Worm (Caenorhabditis elegans): ENCODE results near the gene gars-1.

gars-1 gene

DNA sequence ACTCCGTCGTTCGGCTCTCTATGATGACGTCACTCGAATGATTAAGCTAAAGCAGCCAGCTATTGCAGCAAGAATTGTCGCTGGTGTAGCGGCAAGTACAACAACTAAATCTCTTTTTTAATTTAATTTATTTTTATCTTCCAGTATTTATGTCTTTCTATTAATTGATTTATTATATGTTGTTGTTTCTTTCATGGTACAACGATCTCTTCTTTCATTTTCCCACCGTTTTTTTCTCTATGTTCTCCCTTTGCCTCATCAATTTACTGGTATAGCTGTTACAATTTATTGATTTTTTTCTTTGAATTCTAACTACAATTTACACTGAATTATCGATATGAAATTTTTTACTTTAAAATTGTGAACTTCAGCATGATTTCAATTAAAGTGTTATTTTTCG lies 32.3 kb upstream of the gars-1 start, which contains the start of gene moc-6:
Gene moc-6, plus strand, starts transcription at position 301 of the 400 bp plus-strand sequence.
- TF ChIP-seq C34F6.9 (tag; optimal IDR thresholded peaks at IDR 0.05) (peak; percentile 32), ztf-4 (tag; optimal IDR thresholded peaks at IDR 0.05) (no peak), ama-1 (optimal IDR thresholded peaks at IDR 0.05) (no peak), lsy-2 (tag; optimal IDR thresholded peaks at IDR 0.05) (no peak), zag-1 (tag; optimal IDR thresholded peaks at IDR 0.05) (no peak), nhr-12 (tag; optimal IDR thresholded peaks at IDR 0.05) (no peak)

DNA sequence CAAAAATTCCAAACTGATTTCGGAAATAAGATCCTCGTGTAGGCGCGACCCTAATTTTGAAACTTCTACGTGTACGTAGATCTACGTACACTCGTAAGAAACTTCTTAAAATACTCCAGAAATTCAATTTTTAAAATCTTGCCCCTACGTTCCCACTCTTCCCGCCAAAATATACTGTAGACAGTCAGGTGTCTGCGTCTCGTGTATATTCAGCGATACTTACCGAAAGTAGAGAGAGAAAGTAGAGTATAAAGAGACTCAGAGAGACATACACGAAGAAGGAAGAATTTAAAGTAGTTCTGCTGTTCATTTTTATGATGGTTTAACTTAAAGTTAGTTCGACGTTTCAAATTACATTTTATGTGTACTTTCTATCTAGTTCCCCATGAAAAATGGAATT lies 29.8 kb upstream of the gars-1 start:
- TF ChIP-seq nhr-11 (tag; optimal IDR thresholded peaks at IDR 0.05) (no peak), fos-1 (tag; optimal IDR thresholded peaks at IDR 0.05) (no peak), lsy-2 (tag; optimal IDR thresholded peaks at IDR 0.05) (no peak), ztf-11 (tag; optimal IDR thresholded peaks at IDR 0.05) (no peak)

DNA sequence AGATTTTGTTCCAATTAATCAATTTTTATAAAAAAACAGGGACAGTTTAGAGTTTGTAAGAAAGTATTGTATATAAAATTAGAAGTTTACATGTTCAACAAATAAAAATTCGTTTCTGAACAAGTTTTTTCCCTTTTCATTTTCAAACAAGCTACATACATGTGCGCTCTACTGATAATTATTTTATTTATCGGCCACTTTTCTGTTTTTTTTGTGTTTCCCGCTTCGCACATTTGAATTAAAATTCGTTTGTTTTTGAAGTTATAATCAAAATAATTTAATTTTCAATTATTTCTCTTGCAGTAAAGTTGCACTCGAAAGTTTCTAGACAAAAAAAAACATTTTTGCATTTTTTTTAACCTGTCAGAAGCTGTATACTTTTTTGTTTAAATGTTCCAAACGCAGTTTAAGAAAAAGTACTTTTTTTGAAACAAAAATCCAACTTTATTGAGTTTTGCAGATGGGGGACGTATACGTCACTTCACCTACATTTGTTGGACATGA lies 27.3 kb upstream of the gars-1 start, which contains the start of gene hira-1:
Gene hira-1, plus strand, starts transcription at position 454 of the 504 bp plus-strand sequence.
- TF ChIP-seq mdl-1 (tag; optimal IDR thresholded peaks at IDR 0.05) (no peak), crh-2 (tag; optimal IDR thresholded peaks at IDR 0.05) (peak; percentile 38), unc-55 (GFP tag; optimal IDR thresholded peaks at IDR 0.05) (peak; percentile 70), lin-13 (GFP tag; optimal IDR thresholded peaks at IDR 0.05) (peak; percentile 17), ceh-82 (tag; optimal IDR thresholded peaks at IDR 0.05) (no peak), ztf-4 (tag; optimal IDR thresholded peaks at IDR 0.05) (no peak), gmeb-1 (tag; optimal IDR thresholded peaks at IDR 0.05) (peak; percentile 47), C34F6.9 (tag; optimal IDR thresholded peaks at IDR 0.05) (peak; percentile 78), lsy-2 (tag; optimal IDR thresholded peaks at IDR 0.05) (peak in 1 of 2 experiments; percentile 56), sem-4 (tag; optimal IDR thresholded peaks at IDR 0.05) (peak; percentile 52)

DNA sequence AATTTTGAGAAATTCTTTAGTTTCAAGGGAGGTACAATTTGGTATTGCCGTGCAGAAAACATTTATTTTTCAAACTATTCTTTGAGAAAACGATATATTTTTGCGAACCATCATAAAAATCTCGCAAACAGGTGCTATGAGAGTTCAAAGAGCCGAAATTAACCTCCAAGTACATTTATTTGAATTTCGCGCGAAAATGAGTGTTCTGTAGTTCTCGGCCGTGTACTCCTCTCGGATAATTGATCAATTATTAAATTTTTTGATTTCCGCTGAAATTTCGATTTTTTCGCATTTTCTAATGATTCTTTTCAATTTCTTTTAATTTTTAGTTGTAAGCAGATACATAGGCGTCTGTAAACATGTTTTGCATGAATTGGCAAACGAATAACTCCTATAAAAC lies 26.8 kb upstream of the gars-1 start:
- TF ChIP-seq sma-3 (GFP tag; optimal IDR thresholded peaks at IDR 0.05) (peak; percentile 45), peb-1 (tag; optimal IDR thresholded peaks at IDR 0.05) (no peak), gmeb-1 (tag; optimal IDR thresholded peaks at IDR 0.05) (peak; percentile 88), unc-55 (GFP tag; optimal IDR thresholded peaks at IDR 0.05) (peak; percentile 2), lsy-2 (tag; optimal IDR thresholded peaks at IDR 0.05) (peak; percentile 3 to 43), F13H6.1 (tag; optimal IDR thresholded peaks at IDR 0.05) (peak; percentile 13), nhr-25 (tag; optimal IDR thresholded peaks at IDR 0.05) (peak; percentile 24), sma-9 (GFP tag; optimal IDR thresholded peaks at IDR 0.05) (peak; percentile 50), sma-9 (tag; optimal IDR thresholded peaks at IDR 0.05) (no peak), nhr-77 (tag; optimal IDR thresholded peaks at IDR 0.05) (no peak)

DNA sequence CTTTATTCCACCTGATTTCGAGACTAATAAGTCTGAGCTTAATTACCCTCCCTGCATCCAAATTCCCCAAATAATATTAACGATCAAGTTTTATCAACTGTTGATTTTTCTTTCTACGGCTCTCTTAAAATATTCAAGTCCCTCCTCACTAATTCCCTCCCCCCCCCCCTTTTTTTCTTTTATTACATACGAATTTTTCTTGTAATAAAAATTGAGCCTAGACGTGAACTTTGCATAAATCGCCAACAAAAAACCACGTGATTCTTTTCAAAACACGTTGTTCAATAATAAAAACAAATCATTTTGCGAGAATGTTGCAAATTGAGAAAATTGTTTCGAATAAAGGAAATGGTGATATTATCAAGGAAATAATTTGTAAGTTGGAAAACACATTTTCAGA lies 25.0 kb upstream of the gars-1 start, which contains the start of gene K10D2.8:
Gene K10D2.8, plus strand, starts transcription at position 301 of the 400 bp plus-strand sequence.
- TF ChIP-seq nhr-25 (tag; optimal IDR thresholded peaks at IDR 0.05) (no peak), egl-27 (tag; optimal IDR thresholded peaks at IDR 0.05) (no peak), aly-2 (tag; optimal IDR thresholded peaks at IDR 0.05) (no peak), lin-39 (tag; optimal IDR thresholded peaks at IDR 0.05) (no peak), Y55F3AM.14 (GFP tag; optimal IDR thresholded peaks at IDR 0.05) (no peak)

DNA sequence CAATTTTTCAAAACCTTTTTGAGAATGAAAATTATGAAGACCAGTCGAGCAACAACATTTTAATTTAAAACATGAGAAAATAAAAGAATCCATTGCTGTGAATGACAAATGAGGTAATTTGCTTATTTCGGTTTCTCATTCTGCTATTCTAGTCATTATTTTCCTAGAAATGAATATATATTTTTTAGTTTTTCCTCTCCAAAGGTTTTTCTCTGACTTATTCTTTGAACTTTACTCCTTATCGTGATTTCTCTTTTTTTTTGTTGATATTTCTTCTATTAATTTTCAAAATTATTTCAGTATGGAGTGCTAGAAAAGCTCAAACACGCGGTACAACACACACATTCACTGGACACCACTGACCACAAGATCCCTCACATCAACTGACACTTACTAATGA lies 22.2 kb upstream of the gars-1 start, which contains the start of gene pup-2:
Gene pup-2, plus strand, starts transcription at position 301 of the 400 bp plus-strand sequence.
- TF ChIP-seq peb-1 (tag; optimal IDR thresholded peaks at IDR 0.05) = no peak
- TF ChIP-seq aly-2 (tag; optimal IDR thresholded peaks at IDR 0.05) = no peak
- no peak for TF ChIP-seq sma-9 (GFP tag; optimal IDR thresholded peaks at IDR 0.05)
- TF ChIP-seq sma-9 (tag; optimal IDR thresholded peaks at IDR 0.05) = no peak
- no peak for TF ChIP-seq sem-4 (tag; optimal IDR thresholded peaks at IDR 0.05)
- TF ChIP-seq lsy-2 (tag; optimal IDR thresholded peaks at IDR 0.05) = no peak
- no peak for TF ChIP-seq blmp-1 (tag; optimal IDR thresholded peaks at IDR 0.05; ENCODE audit: insufficient read depth)
- TF ChIP-seq R02D3.7 (tag; optimal IDR thresholded peaks at IDR 0.05) = no peak

DNA sequence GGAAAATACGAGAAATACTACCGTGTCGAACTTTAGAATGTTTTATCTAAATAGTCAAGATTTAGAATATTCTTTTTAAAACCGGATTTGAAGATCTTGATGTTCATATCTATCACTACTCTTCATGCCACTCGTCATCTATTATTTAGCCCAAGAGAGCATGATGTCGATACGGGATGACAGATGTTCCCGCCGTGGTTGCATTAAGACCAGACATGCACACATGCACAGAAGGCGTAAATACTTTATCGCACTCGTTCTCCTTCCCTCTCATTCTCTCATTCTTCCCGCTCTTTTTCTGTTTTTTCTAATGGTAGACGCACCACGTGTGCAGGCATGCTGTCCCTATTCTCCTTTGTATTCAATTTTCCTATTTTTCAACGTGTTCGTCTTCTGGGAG lies 19.9 kb upstream of the gars-1 start:
- TF ChIP-seq nhr-129 (tag; optimal IDR thresholded peaks at IDR 0.05) (peak; percentile 36), unc-55 (GFP tag; optimal IDR thresholded peaks at IDR 0.05) (peak; percentile 3), R02D3.7 (tag; optimal IDR thresholded peaks at IDR 0.05) (no peak), F13H6.1 (tag; optimal IDR thresholded peaks at IDR 0.05) (no peak)

All from whole organism, L2 larva.